Fruit fly (Drosophila melanogaster): ENCODE results near the gene CG8892.

- peak; percentile 90 for TF ChIP-seq CG15710 (tag; optimal IDR thresholded peaks at IDR 0.05)
- peak; percentile 86 for TF ChIP-seq Pif1B (GFP tag; optimal IDR thresholded peaks at IDR 0.05)
- peak; percentile 91 for TF ChIP-seq CG12605 (GFP tag; IDR thresholded peaks at IDR 0.05)
- TF ChIP-seq CG9948 (tag; optimal IDR thresholded peaks at IDR 0.05): peak; percentile 89
- TF ChIP-seq Ets98B (GFP tag; IDR thresholded peaks at IDR 0.05): peak; percentile 88
- peak; percentile 38 for TF ChIP-seq EcR (GFP tag; optimal IDR thresholded peaks at IDR 0.05)
Measured at dm6 chr2L:5004677-5005463, 23.5 kb upstream of the CG8892 start.
